Fruit fly (Drosophila melanogaster): ENCODE measurements around the gene Bub3.

Gene Bub3

dm6 chr3R:29699220-29699619 lies 24.0 kb upstream of the Bub3 start (continued):
- TF ChIP-seq Trl (optimal IDR thresholded peaks at IDR 0.05) (no peak), Trl (GFP tag; optimal IDR thresholded peaks at IDR 0.05) (peak; percentile 51), stc (GFP tag; IDR thresholded peaks at IDR 0.05) (peak; percentile 77), CG11093 (GFP tag; IDR thresholded peaks at IDR 0.05) (peak; percentile 41; the same call in 1 of the 3 replicates), ERR (GFP tag; optimal IDR thresholded peaks at IDR 0.05) (no peak), CG4424 (GFP tag; optimal IDR thresholded peaks at IDR 0.05) (peak; percentile 45), ase (GFP tag; IDR thresholded peaks at IDR 0.05) (0 out of 3 replicates have a peak, but pooled peaks have one; percentile 19), bbx (GFP tag; IDR thresholded peaks at IDR 0.05; ENCODE audit: partially characterized antibody) (no peak), kah (GFP tag; optimal IDR thresholded peaks at IDR 0.05) (no peak), trem (tag; optimal IDR thresholded peaks at IDR 0.05) (no peak), schlank (tag; optimal IDR thresholded peaks at IDR 0.05) (no peak), CG31365 (tag; optimal IDR thresholded peaks at IDR 0.05) (no peak), MTF-1 (GFP tag; optimal IDR thresholded peaks at IDR 0.05; ENCODE audit: borderline replicate concordance) (no peak), sc (optimal IDR thresholded peaks at IDR 0.05) (no peak), sc (GFP tag; optimal IDR thresholded peaks at IDR 0.05) (no peak), vnd (GFP tag; IDR thresholded peaks at IDR 0.05; ENCODE audit: partially characterized antibody) (no peak), gfzf (GFP tag; optimal IDR thresholded peaks at IDR 0.05) (no peak), CG17328 (GFP tag; IDR thresholded peaks at IDR 0.05) (peak; percentile 53), Drgx (GFP tag; IDR thresholded peaks at IDR 0.05) (peak; percentile 26; the same call in 1 of the 2 replicates), sens-2 (GFP tag; IDR thresholded peaks at IDR 0.05) (peak; percentile 62; the same call in 1 of the 2 replicates), CG1602 (GFP tag; optimal IDR thresholded peaks at IDR 0.05) (no peak), gro (GFP tag; optimal IDR thresholded peaks at IDR 0.05) (no peak), ranshi (GFP tag; IDR thresholded peaks at IDR 0.05) (peak; percentile 39; the same call in 1 of the 2 replicates), CG17612 (GFP tag; IDR thresholded peaks at IDR 0.05) (no peak), Awh (GFP tag; IDR thresholded peaks at IDR 0.05) (peak; percentile 65; the same call in 1 of the 2 replicates), CG6689 (GFP tag; IDR thresholded peaks at IDR 0.05) (peak; percentile 69), aop (GFP tag; IDR thresholded peaks at IDR 0.05) (0 out of 2 replicates have a peak, but pooled peaks have one; percentile 11), Taf1 (GFP tag; IDR thresholded peaks at IDR 0.05) (no peak), vfl (GFP tag; optimal IDR thresholded peaks at IDR 0.05) (no peak), CG5180 (GFP tag; optimal IDR thresholded peaks at IDR 0.05) (no peak), E2f2 (GFP tag; IDR thresholded peaks at IDR 0.05) (0 out of 2 replicates have a peak, but pooled peaks have one; percentile 8), fd96Cb (tag; optimal IDR thresholded peaks at IDR 0.05) (no peak), Hr78 (GFP tag; optimal IDR thresholded peaks at IDR 0.05) (peak in 1 of 2 experiments; percentile 41), ara (GFP tag; IDR thresholded peaks at IDR 0.05) (peak; percentile 76), CG14710 (tag; optimal IDR thresholded peaks at IDR 0.05) (no peak), ATbp (GFP tag; optimal IDR thresholded peaks at IDR 0.05) (peak; percentile 57), CG3065 (GFP tag; optimal IDR thresholded peaks at IDR 0.05) (no peak), dmrt99B (tag; optimal IDR thresholded peaks at IDR 0.05) (peak; percentile 62), Eip74EF (GFP tag; optimal IDR thresholded peaks at IDR 0.05) (peak in 1 of 2 experiments; percentile 13), chn (GFP tag; optimal IDR thresholded peaks at IDR 0.05) (no peak), mirr (GFP tag; optimal IDR thresholded peaks at IDR 0.05) (no peak), CG3995 (GFP tag; optimal IDR thresholded peaks at IDR 0.05) (no peak), CTCF (GFP tag; optimal IDR thresholded peaks at IDR 0.05) (no peak), Tbp (GFP tag; optimal IDR thresholded peaks at IDR 0.05) (no peak), CG31224 (GFP tag; IDR thresholded peaks at IDR 0.05) (0 out of 2 replicates have a peak, but pooled peaks have one; percentile 10), Gsc (GFP tag; IDR thresholded peaks at IDR 0.05) (peak; percentile 27; the same call in 1 of the 2 replicates), Side (GFP tag; optimal IDR thresholded peaks at IDR 0.05) (peak; percentile 11), MBD-R2 (GFP tag; IDR thresholded peaks at IDR 0.05) (no peak), bcd (GFP tag; optimal IDR thresholded peaks at IDR 0.05) (no peak), CG8924 (tag; optimal IDR thresholded peaks at IDR 0.05) (no peak), Hr39 (optimal IDR thresholded peaks at IDR 0.05) (no peak), Xbp1 (GFP tag; optimal IDR thresholded peaks at IDR 0.05) (peak; percentile 0)
